Fruit fly (Drosophila melanogaster) whole organism, embryonic: ENCODE data around the gene Esyt2.

ENCODE experiments used
- Abd-B ChIP-seq: fragments of 200-800 bp; sonication (Bioruptor generic); optimal IDR thresholded peaks from 2 replicates; lab custom pipeline; 2018; ENCODE audit warnings: missing biosample characterization, mild to moderate bottlenecking, missing genetic modification characterization, moderate library complexity
- CG10654 ChIP-seq: fragments of 200-800 bp; sonication (Bioruptor generic); optimal IDR thresholded peaks from 2 replicates; lab custom pipeline; 2016; ENCODE audit warnings: missing biosample characterization, missing genetic modification characterization
- CG12219 ChIP-seq: fragments of 200-800 bp; sonication (Bioruptor generic); optimal IDR thresholded peaks from 3 replicates; lab custom pipeline; 2018; ENCODE audit warnings: missing biosample characterization, mild to moderate bottlenecking, missing genetic modification characterization
- CG13894 ChIP-seq: fragments of 200-800 bp; sonication (Bioruptor generic); optimal IDR thresholded peaks from 3 replicates; lab custom pipeline; 2018; ENCODE audit warnings: missing biosample characterization, mild to moderate bottlenecking, missing genetic modification characterization, moderate library complexity
- CG15514 ChIP-seq: fragments of 200-800 bp; sonication (Bioruptor generic); optimal IDR thresholded peaks from 3 replicates; lab custom pipeline; 2017; ENCODE audit warnings: missing biosample characterization, missing genetic modification characterization, mild to moderate bottlenecking, moderate library complexity, missing genetic modification reagents
- CG15696 ChIP-seq: fragments of 200-800 bp; sonication (Bioruptor generic); optimal IDR thresholded peaks from 2 replicates; lab custom pipeline; 2019; ENCODE audit warnings: missing biosample characterization, mild to moderate bottlenecking, missing genetic modification characterization, moderate library complexity
- CG1602 ChIP-seq: fragments of 200-800 bp; sonication (Bioruptor generic); optimal IDR thresholded peaks from 3 replicates; lab custom pipeline; 2016; ENCODE audit warnings: missing biosample characterization, missing genetic modification characterization
- CG1603 ChIP-seq: fragments of 200-800 bp; sonication (Bioruptor generic); optimal IDR thresholded peaks from 2 replicates; lab custom pipeline; 2019; ENCODE audit warnings: missing biosample characterization, mild to moderate bottlenecking, missing genetic modification characterization, moderate library complexity
- CG2202 ChIP-seq: fragments of 200-800 bp; sonication (Bioruptor generic); optimal IDR thresholded peaks from 2 replicates; lab custom pipeline; 2018; ENCODE audit warnings: missing biosample characterization, mild to moderate bottlenecking, missing genetic modification characterization
- CG34224 ChIP-seq: fragments of 200-800 bp; sonication (Bioruptor generic); IDR thresholded peaks from 3 replicates; pipeline ENCODE4 v1.3.6; 2022; ENCODE audit warnings: missing biosample characterization, missing genetic modification characterization; ENCODE audit not compliant: partially characterized antibody
- CG34376 ChIP-seq: fragments of 200-800 bp; sonication (Bioruptor generic); optimal IDR thresholded peaks from 2 replicates; lab custom pipeline; 2018; ENCODE audit warnings: missing biosample characterization, mild to moderate bottlenecking, missing genetic modification characterization
- CG4360 ChIP-seq: fragments of 200-800 bp; sonication (Bioruptor generic); IDR thresholded peaks from 2 replicates; pipeline ENCODE4 v1.3.6; 2022; ENCODE audit warnings: missing biosample characterization, missing genetic modification characterization
- CG6654 ChIP-seq: fragments of 200-800 bp; sonication (Bioruptor generic); optimal IDR thresholded peaks from 2 replicates; lab custom pipeline; 2017; ENCODE audit warnings: missing biosample characterization, mild to moderate bottlenecking, missing genetic modification characterization
- CG6765 ChIP-seq: fragments of 200-800 bp; sonication (Bioruptor generic); optimal IDR thresholded peaks from 3 replicates; lab custom pipeline; 2017; ENCODE audit warnings: missing biosample characterization, mild to moderate bottlenecking, missing genetic modification characterization
- CG8290 ChIP-seq, 3 experiments: fragments of 200-800 bp; sonication (Bioruptor generic); optimal IDR thresholded peaks; 2 replicates each; lab custom pipeline; 2016 to 2019; ENCODE audit warnings: missing biosample characterization in 3 of 3, missing genetic modification characterization in 3 of 3, mild to moderate bottlenecking in 2 of 3, moderate library complexity in 1 of 3
- Deaf1 ChIP-seq: fragments of 200-800 bp; optimal IDR thresholded peaks from 3 replicates; lab custom pipeline; 2019; ENCODE audit warnings: missing biosample characterization, mild to moderate bottlenecking, missing genetic modification characterization, moderate library complexity
- Hr3 ChIP-seq: fragments of 200-800 bp; sonication (Bioruptor generic); optimal IDR thresholded peaks from 3 replicates; lab custom pipeline; 2016; ENCODE audit warnings: missing biosample characterization, missing genetic modification characterization
- Med ChIP-seq: fragments of 200-800 bp; sonication (Bioruptor generic); peaks from one replicate; lab custom pipeline; 2016; ENCODE audit warnings: missing biosample characterization, missing genetic modification characterization, mild to moderate bottlenecking, inconsistent platforms, moderate library complexity
- Neu2 ChIP-seq: fragments of 200-800 bp; sonication (Bioruptor generic); optimal IDR thresholded peaks from 3 replicates; lab custom pipeline; 2016; ENCODE audit warnings: missing biosample characterization, missing genetic modification characterization, borderline replicate concordance
- Opbp ChIP-seq: fragments of 200-800 bp; sonication (Bioruptor generic); IDR thresholded peaks from 3 replicates; pipeline ENCODE4 v1.3.6; 2022; ENCODE audit warnings: missing biosample characterization, missing genetic modification characterization; ENCODE audit not compliant: partially characterized antibody
- Pdp1 ChIP-seq, 2 experiments: fragments of 200-800 bp; sonication (Bioruptor generic); optimal IDR thresholded peaks; 3 replicates each; lab custom pipeline; 2016; ENCODE audit warnings: missing biosample characterization in 2 of 2, missing genetic modification characterization in 2 of 2, mild to moderate bottlenecking in 1 of 2, moderate library complexity in 1 of 2
- Rfx ChIP-seq: fragments of 200-800 bp; sonication (Bioruptor generic); IDR thresholded peaks from 2 replicates; pipeline ENCODE4 v1.3.6; 2022; ENCODE audit warnings: missing biosample characterization, missing genetic modification characterization
- abd-A ChIP-seq: fragments of 200-800 bp; sonication (Bioruptor generic); optimal IDR thresholded peaks from 3 replicates; lab custom pipeline; 2019; ENCODE audit warnings: missing biosample characterization, mild to moderate bottlenecking, missing genetic modification characterization, moderate library complexity
- bcd ChIP-seq: fragments of 200-800 bp; sonication (Bioruptor generic); optimal IDR thresholded peaks from 2 replicates; lab custom pipeline; 2017; ENCODE audit warnings: missing biosample characterization, mild to moderate bottlenecking, missing genetic modification characterization
- chinmo ChIP-seq: fragments of 200-800 bp; sonication (Bioruptor generic); IDR thresholded peaks from 4 replicates; pipeline ENCODE4 v1.3.6; 2022; ENCODE audit warnings: missing biosample characterization, missing genetic modification characterization; ENCODE audit not compliant: partially characterized antibody
- ci ChIP-seq: fragments of 200-800 bp; sonication (Bioruptor generic); IDR thresholded peaks from 3 replicates; pipeline ENCODE4 v1.3.6; 2022; ENCODE audit warnings: missing biosample characterization, missing genetic modification characterization
- corto ChIP-seq: fragments of 200-800 bp; sonication (Bioruptor generic); optimal IDR thresholded peaks from 2 replicates; lab custom pipeline; 2016; ENCODE audit warnings: missing biosample characterization, mild to moderate bottlenecking, missing genetic modification characterization, moderate library complexity
- crol ChIP-seq: fragments of 200-800 bp; sonication (Bioruptor generic); IDR thresholded peaks from 2 replicates; pipeline ENCODE4 v1.3.6; 2022; ENCODE audit warnings: missing biosample characterization, missing genetic modification characterization
- cwo ChIP-seq: fragments of 200-800 bp; sonication (Bioruptor generic); optimal IDR thresholded peaks from 3 replicates; lab custom pipeline; 2017; ENCODE audit warnings: missing biosample characterization, missing genetic modification characterization, mild to moderate bottlenecking, moderate library complexity, missing genetic modification reagents
- ewg ChIP-seq: fragments of 200-800 bp; sonication (Bioruptor generic); optimal IDR thresholded peaks from 3 replicates; lab custom pipeline; 2017; ENCODE audit warnings: mild to moderate bottlenecking, missing biosample characterization, missing genetic modification reagents, missing genetic modification characterization
- fd3F ChIP-seq: fragments of 200-800 bp; sonication (Bioruptor generic); optimal IDR thresholded peaks from 2 replicates; lab custom pipeline; 2018; ENCODE audit warnings: missing biosample characterization, mild to moderate bottlenecking, missing genetic modification characterization, moderate library complexity
- gce ChIP-seq: fragments of 200-800 bp; sonication (Bioruptor generic); IDR thresholded peaks from 3 replicates; pipeline ENCODE4 v1.3.6; 2022; ENCODE audit warnings: missing biosample characterization, missing genetic modification characterization
- grau ChIP-seq: fragments of 200-800 bp; optimal IDR thresholded peaks from 3 replicates; lab custom pipeline; 2019; ENCODE audit warnings: missing biosample characterization, mild to moderate bottlenecking, missing genetic modification characterization, moderate library complexity
- grn ChIP-seq: fragments of 200-800 bp; sonication (Bioruptor generic); optimal IDR thresholded peaks from 3 replicates; lab custom pipeline; 2017; ENCODE audit warnings: missing biosample characterization, missing genetic modification characterization
- insv ChIP-seq, 2 experiments: fragments of 200-800 bp; sonication (Bioruptor generic); optimal IDR thresholded peaks; 3 replicates each; lab custom pipeline; 2016 to 2018; ENCODE audit warnings: missing biosample characterization in 2 of 2, missing genetic modification characterization in 2 of 2
- jumu ChIP-seq: fragments of 200-800 bp; sonication (Bioruptor generic); optimal IDR thresholded peaks from 3 replicates; lab custom pipeline; 2016; ENCODE audit warnings: missing biosample characterization, missing genetic modification characterization
- mam ChIP-seq: fragments of 200-800 bp; sonication (Bioruptor generic); optimal IDR thresholded peaks from 3 replicates; lab custom pipeline; 2016; ENCODE audit warnings: missing biosample characterization, missing genetic modification characterization
- mld ChIP-seq: fragments of 200-800 bp; sonication (Bioruptor generic); IDR thresholded peaks from 3 replicates; pipeline ENCODE4 v1.3.6; 2022; ENCODE audit warnings: missing biosample characterization, missing genetic modification characterization; ENCODE audit not compliant: partially characterized antibody
- nerfin-1 ChIP-seq: fragments of 200-800 bp; sonication (Bioruptor generic); optimal IDR thresholded peaks from 3 replicates; lab custom pipeline; 2019; ENCODE audit warnings: missing biosample characterization, mild to moderate bottlenecking, missing genetic modification characterization, moderate library complexity
- nmo ChIP-seq: fragments of 200-800 bp; sonication (Bioruptor generic); optimal IDR thresholded peaks from 2 replicates; lab custom pipeline; 2018; ENCODE audit warnings: missing biosample characterization, mild to moderate bottlenecking, missing genetic modification characterization, moderate library complexity
- onecut ChIP-seq: fragments of 200-800 bp; sonication (Bioruptor generic); IDR thresholded peaks from 2 replicates; pipeline ENCODE4 v1.3.6; 2022; ENCODE audit warnings: missing biosample characterization, missing genetic modification characterization
- row ChIP-seq: fragments of 200-800 bp; sonication (Bioruptor generic); IDR thresholded peaks from 3 replicates; pipeline ENCODE4 v1.3.6; 2022; ENCODE audit warnings: missing biosample characterization, missing genetic modification characterization
- seq ChIP-seq: fragments of 200-800 bp; sonication (Bioruptor generic); IDR thresholded peaks from 2 replicates; pipeline ENCODE4 v1.3.6; 2022; ENCODE audit warnings: missing biosample characterization, missing genetic modification characterization
- tgo ChIP-seq: fragments of 200-800 bp; sonication (Bioruptor generic); IDR thresholded peaks from 3 replicates; pipeline ENCODE4 v1.3.6; 2022; ENCODE audit warnings: missing biosample characterization, missing genetic modification characterization
- zen ChIP-seq: fragments of 200-800 bp; sonication (Bioruptor generic); optimal IDR thresholded peaks from 3 replicates; lab custom pipeline; 2018; ENCODE audit warnings: missing biosample characterization, mild to moderate bottlenecking, missing genetic modification characterization, moderate library complexity

Esyt2 gene

dm6 chr3R:24574123-24574522 lies 29.6 kb downstream of the Esyt2 start (continued):
- TF ChIP-seq Opbp (GFP tag; lab: Robert Waterston, UW) (no peak), CG1603 (no peak), tgo (GFP tag; lab: Robert Waterston, UW) (peak; percentile 51; the same call in 1 of the 3 replicates), CG34376 (GFP tag; lab: Kevin White, UChicago) (peak; percentile 79), CG1602 (no peak), CG15696 (peak; percentile 3), zen (no peak), CG15514 (GFP tag; lab: Kevin White, UChicago) (peak; percentile 34), nmo (GFP tag; lab: Kevin White, UChicago) (peak; percentile 40), Neu2 (no peak), grau (tag; lab: Kevin White, UChicago) (peak; percentile 81)

dm6 chr3R:24575109-24575508 lies 30.6 kb downstream of the Esyt2 start:
- TF ChIP-seq CG12219 (no peak), Abd-B (GFP tag; lab: Kevin White, UChicago) (no peak), Hr3 (GFP tag; lab: Kevin White, UChicago) (no peak), grau (tag; lab: Kevin White, UChicago) (no peak), CG4360 (GFP tag; lab: Robert Waterston, UW) (0 out of 2 replicates have a peak, but pooled peaks have one; percentile 29), CG8290 (GFP tag; optimal IDR thresholded peaks at IDR 0.05; lab: Kevin White, UChicago) (no peak), CG8290 (tag; optimal IDR thresholded peaks at IDR 0.05; lab: Kevin White, UChicago) (peak in 1 of 2 experiments; percentile 4), chinmo (peak; percentile 42; the same call in 1 of the 4 replicates), seq (GFP tag; lab: Robert Waterston, UW) (peak; percentile 39; the same call in 1 of the 2 replicates), ewg (GFP tag; lab: Kevin White, UChicago) (peak; percentile 10), row (GFP tag; lab: Robert Waterston, UW) (no peak), CG10654 (GFP tag; lab: Kevin White, UChicago) (no peak), crol (GFP tag; lab: Robert Waterston, UW) (peak; percentile 40; the same call in 1 of the 2 replicates), nerfin-1 (tag; lab: Kevin White, UChicago) (peak; percentile 66), Deaf1 (tag; lab: Kevin White, UChicago) (peak; percentile 44), Rfx (GFP tag; lab: Robert Waterston, UW) (peak; percentile 18; the same call in 1 of the 2 replicates), onecut (GFP tag; lab: Robert Waterston, UW) (peak; percentile 92), mld (GFP tag; lab: Robert Waterston, UW) (peak; percentile 50; the same call in 1 of the 3 replicates), CG6765 (GFP tag; lab: Kevin White, UChicago) (no peak), abd-A (tag; lab: Kevin White, UChicago) (peak; percentile 82), Med (GFP tag; lab: Kevin White, UChicago) (peak; percentile 90)

- TF ChIP-seq CG6654 (GFP tag; lab: Kevin White, UChicago) (no peak), Pdp1 (GFP tag; optimal IDR thresholded peaks at IDR 0.05; lab: Kevin White, UChicago) (peak in 1 of 2 experiments; percentile 29), corto (GFP tag; lab: Kevin White, UChicago) (peak; percentile 9)
Observed at dm6 chr3R:24575787-24576413, 31.4 kb downstream of the Esyt2 start.

dm6 chr3R:24577355-24577754 lies 32.8 kb downstream of the Esyt2 start:
- TF ChIP-seq mam (GFP tag; lab: Kevin White, UChicago) (no peak), CG13894 (tag; lab: Kevin White, UChicago) (peak; percentile 96), nerfin-1 (tag; lab: Kevin White, UChicago) (peak; percentile 93), ci (GFP tag; lab: Robert Waterston, UW) (peak; percentile 59; the same call in 2 of the 3 replicates), jumu (no peak), CG34224 (GFP tag; lab: Robert Waterston, UW) (no peak), gce (GFP tag; lab: Robert Waterston, UW) (no peak), CG2202 (tag; lab: Kevin White, UChicago) (no peak), grn (GFP tag; lab: Kevin White, UChicago) (no peak), fd3F (GFP tag; lab: Kevin White, UChicago) (no peak), insv (GFP tag; optimal IDR thresholded peaks at IDR 0.05; lab: Kevin White, UChicago) (no peak), bcd (GFP tag; lab: Kevin White, UChicago) (no peak), cwo (no peak)
